Worm (Caenorhabditis elegans) whole organism, L1 larva: ENCODE results near the gene parp-2.
A peak's percentile ranks its signal among the peaks of the same experiment; 100 is the strongest.

Source experiments
- C04F5.9 ChIP-seq: sonication (generic microtip); optimal IDR thresholded peaks from 2 replicates; lab custom pipeline; 2016; ENCODE audit warnings: missing genetic modification characterization, missing compliant biosample characterization
- F16B12.6 ChIP-seq: fragments of 150-350 bp; optimal IDR thresholded peaks from 2 replicates; lab custom pipeline; 2014; ENCODE audit warnings: missing biosample characterization, missing genetic modification characterization
- Y116A8C.19 ChIP-seq: sonication (generic microtip); optimal IDR thresholded peaks from 2 replicates; lab custom pipeline; 2016; ENCODE audit warnings: missing compliant biosample characterization, missing genetic modification characterization, borderline replicate concordance
- alr-1 ChIP-seq: fragments of 200-800 bp; sonication (Bioruptor generic); optimal IDR thresholded peaks from 2 replicates; lab custom pipeline; 2018; ENCODE audit warnings: borderline replicate concordance, mild to moderate bottlenecking, missing genetic modification characterization, missing compliant biosample characterization
- ama-1 ChIP-seq: fragments of 150-350 bp; optimal IDR thresholded peaks from 2 replicates; lab custom pipeline; 2014
- ceh-90 ChIP-seq: sonication (generic microtip); optimal IDR thresholded peaks from 2 replicates; lab custom pipeline; 2016; ENCODE audit warnings: missing genetic modification characterization, missing compliant biosample characterization
- ces-1 ChIP-seq: fragments of 150-350 bp; optimal IDR thresholded peaks from 2 replicates; lab custom pipeline; 2014; ENCODE audit warnings: missing biosample characterization, missing genetic modification reagents, missing genetic modification characterization
- dpl-1 ChIP-seq, 3 experiments: fragments of 150-350 bp in 2 of 3; sonication (generic microtip) in 1 of 3; optimal IDR thresholded peaks; 2 replicates each; lab custom pipeline; 2014 to 2017; ENCODE audit warnings: missing biosample characterization in 3 of 3, missing genetic modification characterization in 3 of 3, missing genetic modification reagents in 3 of 3
- efl-1 ChIP-seq, 4 experiments: fragments of 150-350 bp; optimal IDR thresholded peaks in 3 of 4; peaks in 1 of 4; 1 replicate in 1 of 4; 2 replicates in 3 of 4; lab custom pipeline; 2014; ENCODE audit warnings: missing biosample characterization in 2 of 4, missing genetic modification characterization in 2 of 4, missing genetic modification reagents in 2 of 4
- elt-2 ChIP-seq: sonication (generic microtip); optimal IDR thresholded peaks from 2 replicates; lab custom pipeline; 2016; ENCODE audit warnings: missing genetic modification characterization, mild to moderate bottlenecking, inconsistent platforms, missing compliant biosample characterization, missing genetic modification reagents
- ets-5 ChIP-seq: fragments of 200-800 bp; sonication (Bioruptor generic); IDR thresholded peaks from 2 replicates; pipeline ENCODE4 v1.3.6; 2022; ENCODE audit warnings: missing genetic modification characterization, missing compliant biosample characterization
- fkh-10 ChIP-seq: sonication (generic microtip); optimal IDR thresholded peaks from 2 replicates; lab custom pipeline; 2017; ENCODE audit warnings: missing biosample characterization, missing genetic modification reagents, missing genetic modification characterization
- grh-1 ChIP-seq: fragments of 200-800 bp; sonication (Bioruptor generic); IDR thresholded peaks from 2 replicates; pipeline ENCODE4 v1.3.6; 2022; ENCODE audit warnings: missing genetic modification reagents, missing genetic modification characterization, missing compliant biosample characterization
- hlh-4 ChIP-seq: sonication (generic microtip); optimal IDR thresholded peaks from 2 replicates; lab custom pipeline; 2016; ENCODE audit warnings: mild to moderate bottlenecking, missing genetic modification characterization, missing compliant biosample characterization
- isw-1 ChIP-seq: fragments of 200-800 bp; sonication (Bioruptor generic); IDR thresholded peaks from 2 replicates; pipeline ENCODE4 v1.3.6; 2022; ENCODE audit warnings: missing genetic modification characterization, missing compliant biosample characterization
- lin-13 ChIP-seq: fragments of 150-350 bp; optimal IDR thresholded peaks from 2 replicates; lab custom pipeline; 2014; ENCODE audit warnings: missing biosample characterization, missing genetic modification reagents, missing genetic modification characterization
- lin-14 ChIP-seq: fragments of 200-800 bp; sonication (Bioruptor generic); optimal IDR thresholded peaks from 2 replicates; lab custom pipeline; 2018; ENCODE audit warnings: mild to moderate bottlenecking, missing genetic modification characterization, moderate library complexity, missing compliant biosample characterization
- lin-15B ChIP-seq: fragments of 150-350 bp; sonication (generic microtip); optimal IDR thresholded peaks from 3 replicates; lab custom pipeline; 2014; ENCODE audit warnings: missing biosample characterization, missing genetic modification characterization
- lin-35 ChIP-seq, 2 experiments: fragments of 150-350 bp; optimal IDR thresholded peaks; 2 replicates each; lab custom pipeline; 2014; ENCODE audit warnings: missing biosample characterization in 2 of 2, missing genetic modification characterization in 2 of 2, missing genetic modification reagents in 2 of 2
- lin-39 ChIP-seq: fragments of 150-350 bp; optimal IDR thresholded peaks from 2 replicates; lab custom pipeline; 2014; ENCODE audit warnings: missing biosample characterization, missing genetic modification reagents, missing genetic modification characterization
- lir-3 ChIP-seq: sonication (generic microtip); optimal IDR thresholded peaks from 2 replicates; lab custom pipeline; 2016; ENCODE audit warnings: mild to moderate bottlenecking, missing genetic modification characterization, moderate library complexity, missing compliant biosample characterization; ENCODE audit not compliant: poor library complexity
- mab-9 ChIP-seq: fragments of 200-800 bp; sonication (Bioruptor generic); IDR thresholded peaks from 2 replicates; pipeline ENCODE4 v1.3.6; 2022; ENCODE audit warnings: missing genetic modification reagents, missing genetic modification characterization, missing compliant biosample characterization
- mdl-1 ChIP-seq, 2 experiments: fragments of 150-350 bp; optimal IDR thresholded peaks; 2 replicates each; lab custom pipeline; 2014 to 2017; ENCODE audit warnings: missing biosample characterization in 2 of 2, missing genetic modification characterization in 2 of 2, inconsistent platforms in 1 of 2
- mep-1 ChIP-seq: fragments of 150-350 bp; optimal IDR thresholded peaks from 2 replicates; lab custom pipeline; 2014; ENCODE audit warnings: missing biosample characterization, missing genetic modification characterization
- nhr-12 ChIP-seq: sonication (generic microtip); optimal IDR thresholded peaks from 2 replicates; lab custom pipeline; 2017; ENCODE audit warnings: missing biosample characterization, missing genetic modification characterization
- nhr-71 ChIP-seq: sonication (generic microtip); optimal IDR thresholded peaks from 2 replicates; lab custom pipeline; 2016; ENCODE audit warnings: mild to moderate bottlenecking, missing genetic modification characterization, moderate library complexity, missing compliant biosample characterization
- nhr-76 ChIP-seq: sonication (generic microtip); optimal IDR thresholded peaks from 2 replicates; lab custom pipeline; 2017; ENCODE audit warnings: missing biosample characterization, missing genetic modification characterization
- nhr-85 ChIP-seq: sonication (generic microtip); peaks from one replicate; lab custom pipeline; 2016; ENCODE audit warnings: missing genetic modification characterization, inconsistent platforms, missing compliant biosample characterization
- nhr-90 ChIP-seq: sonication (generic microtip); optimal IDR thresholded peaks from 2 replicates; lab custom pipeline; 2016; ENCODE audit warnings: mild to moderate bottlenecking, missing genetic modification characterization, missing compliant biosample characterization; ENCODE audit not compliant: poor library complexity
- pag-3 ChIP-seq: sonication (generic microtip); optimal IDR thresholded peaks from 2 replicates; lab custom pipeline; 2017; ENCODE audit warnings: missing genetic modification characterization, mild to moderate bottlenecking, missing compliant biosample characterization, antibody characterized with exemption, borderline replicate concordance; ENCODE audit not compliant: insufficient read depth
- pax-3 ChIP-seq: fragments of 200-800 bp; sonication (Bioruptor generic); optimal IDR thresholded peaks from 2 replicates; lab custom pipeline; 2018; ENCODE audit warnings: mild to moderate bottlenecking, missing genetic modification characterization, moderate library complexity, missing compliant biosample characterization
- pqm-1 ChIP-seq: sonication (generic microtip); optimal IDR thresholded peaks from 3 replicates; lab custom pipeline; 2017; ENCODE audit warnings: missing biosample characterization, missing genetic modification characterization
- rnt-1 ChIP-seq: sonication (generic microtip); optimal IDR thresholded peaks from 2 replicates; lab custom pipeline; 2016; ENCODE audit warnings: mild to moderate bottlenecking, missing genetic modification characterization, moderate library complexity, missing compliant biosample characterization
- skn-1 ChIP-seq: fragments of 150-350 bp; optimal IDR thresholded peaks from 2 replicates; lab custom pipeline; 2014; ENCODE audit warnings: missing biosample characterization, missing genetic modification characterization
- snu-23 ChIP-seq: sonication (generic microtip); optimal IDR thresholded peaks from 2 replicates; lab custom pipeline; 2016; ENCODE audit warnings: missing genetic modification characterization, missing compliant biosample characterization
- sox-4 ChIP-seq: sonication (generic microtip); optimal IDR thresholded peaks from 2 replicates; lab custom pipeline; 2016; ENCODE audit warnings: missing genetic modification characterization, missing compliant biosample characterization
- sptf-1 ChIP-seq: fragments of 150-350 bp; optimal IDR thresholded peaks from 2 replicates; lab custom pipeline; 2014; ENCODE audit warnings: missing biosample characterization, missing genetic modification characterization
- sup-37 ChIP-seq: fragments of 200-800 bp; sonication (Bioruptor generic); optimal IDR thresholded peaks from 2 replicates; lab custom pipeline; 2018; ENCODE audit warnings: mild to moderate bottlenecking, missing genetic modification characterization, missing compliant biosample characterization
- swsn-7 ChIP-seq: sonication (generic microtip); optimal IDR thresholded peaks from 2 replicates; lab custom pipeline; 2016; ENCODE audit warnings: missing genetic modification characterization, missing compliant biosample characterization
- tbx-2 ChIP-seq: sonication (generic microtip); optimal IDR thresholded peaks from 2 replicates; lab custom pipeline; 2016; ENCODE audit warnings: missing genetic modification characterization, missing compliant biosample characterization
- unc-130 ChIP-seq: fragments of 150-350 bp; optimal IDR thresholded peaks from 2 replicates; lab custom pipeline; 2017; ENCODE audit warnings: missing biosample characterization, missing genetic modification characterization, inconsistent platforms
- unc-62 ChIP-seq: fragments of 150-350 bp; optimal IDR thresholded peaks from 2 replicates; lab custom pipeline; 2014; ENCODE audit warnings: missing biosample characterization, missing genetic modification reagents, missing genetic modification characterization
- unc-86 ChIP-seq: sonication (generic microtip); optimal IDR thresholded peaks from 2 replicates; lab custom pipeline; 2016; ENCODE audit warnings: missing genetic modification characterization, missing compliant biosample characterization
- unc-98 ChIP-seq: fragments of 200-800 bp; sonication (Bioruptor generic); IDR thresholded peaks from 2 replicates; pipeline ENCODE4 v1.3.6; 2022; ENCODE audit warnings: missing genetic modification characterization, missing compliant biosample characterization
- zag-1 ChIP-seq: fragments of 150-350 bp; optimal IDR thresholded peaks from 2 replicates; lab custom pipeline; 2014; ENCODE audit warnings: missing biosample characterization, missing genetic modification characterization
- ztf-4 ChIP-seq: fragments of 150-350 bp; optimal IDR thresholded peaks from 2 replicates; lab custom pipeline; 2014; ENCODE audit warnings: missing biosample characterization, missing genetic modification characterization

Gene parp-2

DNA sequence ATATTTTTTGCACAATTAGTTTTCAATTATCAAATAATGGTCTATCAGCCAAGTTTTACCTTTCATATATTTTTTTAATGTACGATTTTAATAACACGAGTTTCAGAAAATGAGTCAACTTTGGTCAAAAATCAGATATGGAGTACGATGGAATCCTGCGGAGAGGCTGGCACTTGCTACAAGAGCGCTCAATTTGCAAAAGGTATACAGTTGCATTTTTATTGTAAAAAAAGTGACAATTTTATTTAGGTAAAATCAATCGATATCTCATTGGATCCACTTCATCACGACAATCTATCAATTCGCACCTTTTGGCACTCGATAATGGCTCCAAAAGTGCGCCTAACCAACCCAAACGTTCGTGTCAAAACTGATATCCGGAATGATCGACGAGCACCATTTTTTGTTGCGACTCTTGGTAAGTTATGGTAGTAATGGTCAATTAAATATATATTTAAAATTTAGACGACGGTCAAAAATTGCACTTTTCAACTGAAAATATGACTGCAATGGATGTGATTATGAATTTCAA lies 4.7 kb downstream of the parp-2 start, which contains the start of gene mrpl-53:
mrpl-53 (plus strand) TSS at position 107 of the 532 bp plus-strand sequence.
- TF ChIP-seq tbx-2, result no peak
- peak; percentile 29 for TF ChIP-seq nhr-71 (tag; lab: Kevin White, UChicago)
- TF ChIP-seq fkh-10 (GFP tag; lab: Kevin White, UChicago), result no peak
- TF ChIP-seq lin-35 (GFP tag; optimal IDR thresholded peaks at IDR 0.05; lab: Kevin White, UChicago), result peak in 1 of 2 experiments; percentile 1
- TF ChIP-seq nhr-90 (tag; lab: Kevin White, UChicago), result peak; percentile 52
- no peak for TF ChIP-seq C04F5.9 (tag; lab: Kevin White, UChicago)
- no peak for TF ChIP-seq lin-13 (GFP tag; lab: Kevin White, UChicago)
- TF ChIP-seq pqm-1 (tag; lab: Kevin White, UChicago), result no peak
- TF ChIP-seq ceh-90 (tag; lab: Kevin White, UChicago), result no peak
- no peak for TF ChIP-seq efl-1 (optimal IDR thresholded peaks at IDR 0.05; lab: Kevin White, UChicago)
- peak in 1 of 2 experiments; percentile 66 for TF ChIP-seq efl-1 (GFP tag; optimal IDR thresholded peaks at IDR 0.05 in 1 of 2; lab: Kevin White, UChicago)
- TF ChIP-seq, all 84 proteins: peak for 4

DNA sequence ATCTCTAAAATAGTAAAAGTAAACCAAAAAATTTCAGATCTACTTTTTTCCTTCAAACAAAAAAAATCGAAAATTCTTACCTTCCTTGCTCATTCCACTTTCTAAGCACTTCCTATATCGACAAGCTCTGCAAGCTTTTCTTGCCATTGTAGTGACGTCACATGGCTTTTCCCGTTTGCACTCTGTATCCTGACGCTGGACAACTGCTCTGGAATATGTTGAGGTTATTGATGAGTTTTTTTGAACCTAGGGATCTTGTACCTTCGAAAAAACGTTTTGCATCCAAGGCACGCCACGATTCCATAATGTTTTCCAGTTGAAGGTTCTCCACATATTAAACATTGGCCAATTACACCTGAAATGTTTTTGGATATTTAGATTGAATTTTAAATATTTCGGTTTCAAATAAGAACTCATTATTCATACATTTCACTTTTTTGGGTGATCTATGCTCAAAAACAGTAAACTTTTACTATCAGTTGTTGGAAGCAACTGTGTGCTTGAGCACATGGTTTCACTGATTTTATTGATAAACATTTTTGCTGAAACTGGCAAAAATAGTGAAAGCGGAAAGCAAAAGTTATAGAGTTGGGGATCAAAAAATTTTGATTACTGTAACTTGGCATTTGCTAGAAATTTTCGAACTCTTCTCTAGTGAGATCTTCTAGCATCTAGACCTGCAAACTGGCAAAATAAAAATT lies 7.3 kb downstream of the parp-2 start:
- TF ChIP-seq ama-1 (no peak), ces-1 (GFP tag; lab: Kevin White, UChicago) (no peak), ztf-4 (tag; lab: Kevin White, UChicago) (peak; percentile 36), unc-98 (GFP tag; lab: Robert Waterston, UW) (no peak), lin-13 (GFP tag; lab: Kevin White, UChicago) (no peak), ets-5 (no peak), pqm-1 (tag; lab: Kevin White, UChicago) (no peak), snu-23 (GFP tag; lab: Kevin White, UChicago) (peak; percentile 9), lir-3 (no peak), mab-9 (GFP tag; lab: Robert Waterston, UW) (no peak), F16B12.6 (tag; lab: Kevin White, UChicago) (no peak), isw-1 (GFP tag; lab: Robert Waterston, UW) (no peak), nhr-85 (tag; lab: Kevin White, UChicago) (no peak), efl-1 (optimal IDR thresholded peaks at IDR 0.05; lab: Kevin White, UChicago) (no peak), efl-1 (GFP tag; optimal IDR thresholded peaks at IDR 0.05 in 1 of 2; lab: Kevin White, UChicago) (peak in 1 of 2 experiments; percentile 37), tbx-2 (no peak), sup-37 (GFP tag; lab: Kevin White, UChicago) (no peak), nhr-76 (tag; lab: Kevin White, UChicago) (no peak), alr-1 (tag; lab: Kevin White, UChicago) (no peak), pax-3 (tag; lab: Kevin White, UChicago) (no peak), unc-86 (tag; lab: Kevin White, UChicago) (no peak), lin-14 (peak; percentile 25), dpl-1 (GFP tag; optimal IDR thresholded peaks at IDR 0.05; lab: Kevin White, UChicago) (no peak), elt-2 (tag; lab: Kevin White, UChicago) (peak; percentile 43), rnt-1 (peak; percentile 59), hlh-4 (tag; lab: Kevin White, UChicago) (no peak), grh-1 (GFP tag; lab: Robert Waterston, UW) (no peak), ceh-90 (tag; lab: Kevin White, UChicago) (no peak), unc-62 (GFP tag; lab: Kevin White, UChicago) (no peak), pag-3 (tag; lab: Kevin White, UChicago) (no peak), skn-1 (tag; lab: Kevin White, UChicago) (no peak), swsn-7 (tag; lab: Kevin White, UChicago) (no peak), unc-130 (tag; lab: Kevin White, UChicago) (no peak), sox-4 (tag; lab: Kevin White, UChicago) (no peak), C04F5.9 (tag; lab: Kevin White, UChicago) (no peak), lin-39 (tag; lab: Kevin White, UChicago) (peak; percentile 36), zag-1 (tag; lab: Kevin White, UChicago) (no peak), mep-1 (tag; lab: Kevin White, UChicago) (no peak), nhr-12 (no peak), fkh-10 (GFP tag; lab: Kevin White, UChicago) (no peak), Y116A8C.19 (no peak), lin-15B (tag; lab: Kevin White, UChicago) (no peak), sptf-1 (tag; lab: Kevin White, UChicago) (no peak), lin-35 (GFP tag; optimal IDR thresholded peaks at IDR 0.05; lab: Kevin White, UChicago) (peak in 1 of 2 experiments; percentile 11), mdl-1 (tag; optimal IDR thresholded peaks at IDR 0.05; lab: Kevin White, UChicago) (no peak)
